Worm (Caenorhabditis elegans) whole organism, midembryonic: ENCODE data around the gene T25B6.3.

Source experiments
- T22C8.4 ChIP-seq: fragments of 200-800 bp; sonication (Bioruptor generic); IDR thresholded peaks from 2 replicates; pipeline ENCODE4 v1.3.6; 2022; ENCODE audit warnings: missing genetic modification characterization, missing compliant biosample characterization
- cog-1 ChIP-seq: sonication (generic microtip); optimal IDR thresholded peaks from 2 replicates; lab custom pipeline; 2016; ENCODE audit warnings: missing genetic modification characterization, missing compliant biosample characterization
- flt-1 ChIP-seq: fragments of 200-800 bp; sonication (Bioruptor generic); IDR thresholded peaks from 2 replicates; pipeline ENCODE4 v1.3.6; 2022; ENCODE audit warnings: missing genetic modification characterization, missing compliant biosample characterization
- klf-2 ChIP-seq: fragments of 200-800 bp; sonication (Bioruptor generic); conservative IDR thresholded peaks from 2 replicates; pipeline ENCODE4 v1.3.6; 2022; ENCODE audit warnings: missing genetic modification reagents, missing genetic modification characterization, missing compliant biosample characterization
- ref-1 ChIP-seq: fragments of 200-800 bp; sonication (Bioruptor generic); conservative IDR thresholded peaks from 2 replicates; pipeline ENCODE4 v1.3.6; 2022; ENCODE audit warnings: missing genetic modification reagents, missing genetic modification characterization, missing compliant biosample characterization
- tab-1 ChIP-seq: fragments of 200-800 bp; sonication (Bioruptor generic); IDR thresholded peaks from 2 replicates; pipeline ENCODE4 v1.3.6; 2022; ENCODE audit warnings: missing genetic modification characterization, missing compliant biosample characterization
- ztf-23 ChIP-seq: fragments of 200-800 bp; sonication (Bioruptor generic); IDR thresholded peaks from 2 replicates; pipeline ENCODE4 v1.3.6; 2022; ENCODE audit warnings: missing genetic modification reagents, missing genetic modification characterization, missing compliant biosample characterization
- ztf-29 ChIP-seq: fragments of 200-800 bp; sonication (Bioruptor generic); IDR thresholded peaks from 2 replicates; pipeline ENCODE4 v1.3.6; 2022; ENCODE audit warnings: missing genetic modification reagents, missing genetic modification characterization, missing compliant biosample characterization

- TF ChIP-seq flt-1 (no peak), ref-1 (no peak), cog-1 (tag; lab: Kevin White, UChicago) (no peak), ztf-29 (no peak), tab-1 (no peak), klf-2 (no peak), ztf-23 (GFP tag; lab: Robert Waterston, UW) (no peak), T22C8.4 (no peak)
These were observed 12.0 kb upstream of the T25B6.3 start, which contains the start of gene T25B6.4 for ce11 chrX:9015420-9015819.
